Worm (Caenorhabditis elegans) whole organism, dauer: ENCODE measurements around the gene F21A3.4.

ENCODE experiments used
- unc-62 ChIP-seq: sonication (generic microtip); optimal IDR thresholded peaks from 2 replicates; lab custom pipeline; 2017; ENCODE audit warnings: missing biosample characterization, missing genetic modification reagents, missing genetic modification characterization

Gene F21A3.4

DNA sequence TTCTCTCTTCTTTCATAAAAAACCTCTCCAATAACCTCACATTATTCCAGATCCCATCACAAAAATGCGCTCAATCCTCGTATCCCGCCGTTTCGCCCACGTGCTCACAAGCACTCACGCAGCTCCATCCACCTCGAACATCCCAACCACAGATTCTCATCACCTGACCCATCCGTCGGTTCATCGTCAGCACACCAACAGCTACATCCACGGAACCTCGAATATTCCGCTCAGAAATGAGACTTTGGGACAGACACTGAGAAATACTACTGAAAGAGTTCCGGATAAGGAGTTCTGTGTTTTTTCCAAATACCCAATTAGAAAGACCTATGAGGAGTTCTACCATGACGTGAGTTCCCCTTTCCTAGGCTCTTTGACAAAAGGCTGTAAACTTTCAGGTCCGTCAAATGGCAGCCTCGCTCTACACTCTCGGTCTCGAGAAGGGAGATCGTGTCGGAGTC is 31.0 kb downstream of the F21A3.4 start, which contains the start of gene acs-2:
Gene acs-2 (plus strand): TSS at position 51 of the 461 bp plus-strand sequence.
- no peak for TF ChIP-seq unc-62 (GFP tag; lab: Kevin White, UChicago)

DNA sequence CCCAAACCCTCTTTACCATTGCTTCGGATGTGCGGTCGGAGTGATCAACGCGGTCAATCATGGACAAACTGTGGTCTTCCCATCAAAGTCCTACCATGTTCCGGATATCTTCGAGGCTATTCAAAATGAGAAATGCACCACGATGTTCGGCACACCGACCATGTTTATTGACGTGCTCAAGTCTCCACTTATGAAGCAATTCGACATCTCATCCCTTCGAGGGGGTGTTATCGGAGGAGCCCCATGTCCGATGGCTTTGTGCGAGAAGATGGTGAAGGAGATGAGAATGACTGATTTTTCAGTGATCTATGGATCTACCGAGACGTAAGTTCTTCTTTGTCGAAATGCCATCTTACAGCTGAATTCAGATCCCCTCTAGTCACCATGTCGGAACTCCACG is 32.0 kb downstream of the F21A3.4 start:
- TF ChIP-seq unc-62 (GFP tag; lab: Kevin White, UChicago): no peak

DNA sequence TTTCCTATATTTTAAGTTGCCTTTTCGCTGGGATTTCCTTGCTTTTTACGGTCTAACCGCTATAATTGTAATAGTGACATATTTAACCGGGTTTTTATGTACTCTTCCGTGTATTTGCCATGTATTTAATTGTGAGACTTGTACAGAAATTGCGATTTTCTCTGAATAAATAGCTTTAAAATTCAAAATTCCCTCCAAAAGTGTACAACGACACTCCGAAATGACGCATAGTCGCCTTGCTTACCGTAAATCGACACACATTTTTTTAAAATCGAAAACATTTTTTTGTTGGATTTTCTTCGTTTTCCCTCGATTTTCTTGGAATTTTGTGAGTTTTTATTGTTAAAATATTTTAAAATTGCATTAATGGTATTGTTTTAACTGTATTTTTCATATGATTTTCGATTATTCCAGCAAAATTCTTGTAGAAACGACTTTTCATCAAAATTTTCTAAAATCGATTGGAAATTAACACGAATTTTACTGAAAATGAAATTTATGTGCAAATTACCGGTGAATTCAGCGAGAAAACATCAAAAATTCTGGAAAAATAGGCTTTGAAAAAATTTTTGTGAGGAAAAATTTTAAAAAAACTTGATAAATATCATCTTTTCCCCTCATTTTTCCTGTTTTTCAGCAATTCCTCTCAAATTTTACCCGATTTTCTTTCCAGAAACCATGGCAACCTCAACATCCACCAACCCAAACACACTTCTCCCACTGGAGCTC is 33.4 kb downstream of the F21A3.4 start, which contains the start of gene lsm-5:
Gene lsm-5 (plus strand): TSS at position 679 of the 729 bp plus-strand sequence.
- TF ChIP-seq unc-62 (GFP tag; lab: Kevin White, UChicago): no peak

DNA sequence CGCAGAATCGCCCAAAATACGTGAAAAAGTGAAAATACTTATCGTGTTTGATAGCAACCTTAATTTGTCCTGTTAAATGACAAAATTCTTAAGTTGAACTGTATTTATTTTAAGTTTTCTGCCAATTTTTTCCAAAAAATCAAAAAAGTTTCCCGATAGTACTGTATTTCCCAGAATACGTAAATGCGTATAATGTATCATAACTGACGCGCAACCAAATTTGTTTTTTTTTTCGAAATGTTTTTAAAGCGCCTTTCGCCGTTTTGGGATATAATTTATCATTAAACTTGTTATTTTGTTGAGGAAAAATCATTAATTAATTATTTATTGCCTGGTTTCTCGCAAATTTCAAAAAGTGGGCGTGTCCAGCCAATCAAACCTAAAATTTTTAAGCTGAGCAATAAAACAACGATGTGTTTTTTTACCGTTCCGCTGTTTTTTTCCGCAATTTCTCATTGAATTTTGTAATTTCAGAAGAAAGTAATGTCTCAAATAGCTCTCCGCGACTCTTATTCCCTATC is 34.6 kb downstream of the F21A3.4 start, which contains the start of gene fbxa-95:
Gene fbxa-95 (plus strand): TSS at position 471 of the 521 bp plus-strand sequence.
- no peak for TF ChIP-seq unc-62 (GFP tag; lab: Kevin White, UChicago)

DNA sequence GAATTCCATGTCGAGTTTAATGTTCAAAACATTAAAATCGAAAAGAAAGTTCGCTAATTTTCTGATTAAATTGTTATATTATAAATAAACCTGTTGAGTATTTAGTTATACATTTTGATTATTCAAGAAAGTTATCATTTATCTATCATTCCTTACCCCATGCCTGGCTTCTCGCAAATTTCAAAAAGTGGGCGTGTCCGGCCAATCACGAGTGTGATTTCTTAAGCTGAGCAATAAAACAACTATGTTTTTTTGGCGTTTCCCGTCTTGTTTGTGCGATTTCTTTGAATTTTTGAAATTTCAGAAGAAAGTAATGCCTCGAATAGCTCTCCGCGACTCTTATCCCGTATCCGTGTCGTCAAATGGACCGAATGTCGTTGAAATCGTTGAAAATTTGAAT is 36.2 kb downstream of the F21A3.4 start, which contains the start of gene fbxa-94:
Gene fbxa-94 (plus strand): TSS at position 301 of the 400 bp plus-strand sequence.
- TF ChIP-seq unc-62 (GFP tag; lab: Kevin White, UChicago): no peak

DNA sequence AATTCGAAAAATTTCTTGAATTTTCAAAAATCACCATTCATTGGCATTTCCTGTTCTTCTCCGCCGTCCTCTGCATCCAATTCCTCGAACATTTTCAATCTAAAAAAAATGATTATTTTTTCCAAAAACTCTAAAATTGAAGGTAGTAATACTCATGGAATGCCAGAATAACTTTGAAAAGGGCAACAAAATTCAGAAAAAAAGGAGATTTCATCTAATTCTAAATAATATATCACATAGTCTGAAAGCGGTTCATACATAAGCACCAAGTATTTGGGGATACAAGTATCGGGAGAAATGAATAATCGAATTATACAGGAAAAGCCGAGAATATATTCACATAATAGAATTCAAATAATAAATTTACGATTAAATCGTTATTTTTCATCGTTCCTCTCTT is 38.9 kb downstream of the F21A3.4 start, which contains the start of gene mdt-28:
Gene mdt-28 (minus strand): TSS at position 101 of the 400 bp plus-strand sequence.
- TF ChIP-seq unc-62 (GFP tag; lab: Kevin White, UChicago): no peak

DNA sequence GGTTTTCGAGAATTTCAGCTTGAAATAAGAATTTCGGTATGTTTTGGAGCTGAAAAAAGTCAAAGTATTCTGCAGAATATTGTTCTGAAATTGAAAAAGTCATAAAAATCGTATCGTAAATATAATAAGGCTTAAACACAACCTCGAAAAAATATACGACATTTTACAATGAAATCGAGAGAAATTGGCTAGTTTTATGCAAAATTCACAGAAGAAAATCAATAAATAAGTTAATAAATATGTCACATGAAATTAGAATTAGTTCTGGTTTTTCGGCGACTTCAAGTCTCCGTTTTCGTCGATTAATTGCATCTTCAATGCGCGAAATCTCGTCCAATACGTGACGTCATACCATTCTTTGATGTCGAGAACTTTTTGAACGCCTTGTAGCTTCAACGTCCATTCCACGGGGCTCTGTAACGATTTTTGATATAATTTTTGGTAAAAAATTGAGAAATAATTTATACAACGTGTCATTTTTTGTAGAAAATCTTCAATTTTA is 41.0 kb downstream of the F21A3.4 start, which contains the start of gene atx-3:
Gene atx-3 (minus strand): TSS at position 51 of the 502 bp plus-strand sequence.
- TF ChIP-seq unc-62 (GFP tag; lab: Kevin White, UChicago): no peak

DNA sequence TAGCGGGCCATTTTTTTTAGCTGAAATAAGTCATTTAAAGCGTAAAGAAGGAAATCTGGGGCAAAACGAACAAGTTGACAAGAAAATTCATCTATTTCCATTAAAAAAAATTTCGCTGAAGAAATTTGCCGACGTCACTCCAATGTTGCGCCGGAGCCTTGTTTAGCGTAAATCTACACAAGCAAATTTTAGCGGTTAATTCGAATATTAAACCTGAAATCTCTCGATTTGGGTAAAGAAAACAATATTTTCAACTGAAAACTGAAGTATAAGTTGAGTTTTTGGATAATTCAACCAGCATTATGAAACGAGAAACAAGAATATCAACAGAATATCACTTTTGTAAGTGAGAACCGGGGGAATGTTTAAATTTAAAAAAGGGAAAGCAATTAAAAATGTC is 42.0 kb downstream of the F21A3.4 start, which contains the start of gene F28F8.9:
Gene F28F8.9 (minus strand): TSS at position 288 of the 400 bp plus-strand sequence.
- TF ChIP-seq unc-62 (GFP tag; lab: Kevin White, UChicago): no peak
